Fruit fly (Drosophila melanogaster): ENCODE measurements around the gene AOX3.

Gene AOX3

dm6 chr3R:15580719-15581118, 32.7 kb upstream of the AOX3 start:
- TF ChIP-seq CG2116 (GFP tag; optimal IDR thresholded peaks at IDR 0.05) (no peak), gro (GFP tag; optimal IDR thresholded peaks at IDR 0.05) (no peak), esg (GFP tag; conservative IDR thresholded peaks at IDR 0.05) (no peak), Dip3 (GFP tag; optimal IDR thresholded peaks at IDR 0.05) (no peak), CG8388 (GFP tag; optimal IDR thresholded peaks at IDR 0.05) (peak; percentile 21), Xbp1 (GFP tag; optimal IDR thresholded peaks at IDR 0.05) (no peak), crp (GFP tag; optimal IDR thresholded peaks at IDR 0.05) (no peak), bsh (GFP tag; optimal IDR thresholded peaks at IDR 0.05) (peak in 1 of 2 experiments; percentile 30), Lhr (GFP tag; optimal IDR thresholded peaks at IDR 0.05) (peak; percentile 12), shn (GFP tag; optimal IDR thresholded peaks at IDR 0.05) (no peak), CG7839 (tag; optimal IDR thresholded peaks at IDR 0.05) (peak; percentile 26), row (GFP tag; IDR thresholded peaks at IDR 0.05) (peak; percentile 44; the same call in 2 of the 3 replicates), CG16815 (GFP tag; optimal IDR thresholded peaks at IDR 0.05) (peak; percentile 29), fd64A (GFP tag; optimal IDR thresholded peaks at IDR 0.05) (no peak), CG10979 (tag; optimal IDR thresholded peaks at IDR 0.05) (peak; percentile 61), Oli (tag; optimal IDR thresholded peaks at IDR 0.05) (peak; percentile 22), CG6254 (GFP tag; optimal IDR thresholded peaks at IDR 0.05) (peak; percentile 23), CG10366 (GFP tag; IDR thresholded peaks at IDR 0.05) (no peak), stwl (tag; optimal IDR thresholded peaks at IDR 0.05) (no peak), CG4820 (GFP tag; optimal IDR thresholded peaks at IDR 0.05) (peak; percentile 20), Ssrp (tag; optimal IDR thresholded peaks at IDR 0.05) (peak; percentile 4), CG1603 (tag; optimal IDR thresholded peaks at IDR 0.05) (peak; percentile 6), grau (tag; optimal IDR thresholded peaks at IDR 0.05) (peak; percentile 11), chif (GFP tag; optimal IDR thresholded peaks at IDR 0.05) (peak in 1 of 2 experiments; percentile 50), Dbx (GFP tag; IDR thresholded peaks at IDR 0.05) (no peak), yki (optimal IDR thresholded peaks at IDR 0.05) (no peak), CG31441 (GFP tag; IDR thresholded peaks at IDR 0.05) (0 out of 2 replicates have a peak, but pooled peaks have one; percentile 19), tll (GFP tag; optimal IDR thresholded peaks at IDR 0.05) (no peak), CG15514 (GFP tag; optimal IDR thresholded peaks at IDR 0.05) (no peak), nom (GFP tag; optimal IDR thresholded peaks at IDR 0.05) (no peak), Ada2b (GFP tag; IDR thresholded peaks at IDR 0.05) (no peak), sens-2 (GFP tag; IDR thresholded peaks at IDR 0.05) (no peak), dysf (GFP tag; IDR thresholded peaks at IDR 0.05) (no peak), sqz (GFP tag; optimal IDR thresholded peaks at IDR 0.05) (no peak), CG10267 (tag; optimal IDR thresholded peaks at IDR 0.05) (peak; percentile 43), sens (GFP tag) (peak; percentile 90), Bteb2 (GFP tag; optimal IDR thresholded peaks at IDR 0.05) (no peak), stc (GFP tag; IDR thresholded peaks at IDR 0.05) (no peak), lola (GFP tag; optimal IDR thresholded peaks at IDR 0.05) (peak in 1 of 3 experiments; percentile 69), CG9437 (GFP tag; optimal IDR thresholded peaks at IDR 0.05) (no peak), pros (GFP tag; optimal IDR thresholded peaks at IDR 0.05) (peak; percentile 28), prd (optimal IDR thresholded peaks at IDR 0.05) (no peak), prd (GFP tag; IDR thresholded peaks at IDR 0.05) (0 out of 3 replicates have a peak, but pooled peaks have one; percentile 39), dmrt99B (tag; optimal IDR thresholded peaks at IDR 0.05) (peak; percentile 2), CG15601 (tag; optimal IDR thresholded peaks at IDR 0.05) (no peak), CG1792 (GFP tag; optimal IDR thresholded peaks at IDR 0.05) (no peak), caup (GFP tag; optimal IDR thresholded peaks at IDR 0.05; ENCODE audit: severe bottlenecking) (no peak), CG18262 (tag; optimal IDR thresholded peaks at IDR 0.05) (peak; percentile 64), CG1602 (GFP tag; optimal IDR thresholded peaks at IDR 0.05) (no peak), slou (GFP tag; optimal IDR thresholded peaks at IDR 0.05) (no peak)
